Worm (Caenorhabditis elegans): ENCODE data around the gene aakb-2.
"Not testable (repeated sequence)": the region's sequence is repeated elsewhere in the genome, so short reads cannot be mapped to it uniquely, and the experiment has no call there.

aakb-2 gene

ce11 chrIII:11207825-11208224 lies 29.1 kb upstream of the aakb-2 start:
- TF ChIP-seq T22C8.4 (GFP tag; IDR thresholded peaks at IDR 0.05) (no peak), ztf-29 (GFP tag; IDR thresholded peaks at IDR 0.05) (peak; percentile 36; the same call in 1 of the 2 replicates), ztf-23 (GFP tag; IDR thresholded peaks at IDR 0.05) (no peak)

- TF ChIP-seq ref-1 (GFP tag; conservative IDR thresholded peaks at IDR 0.05) (no peak), klf-2 (GFP tag; conservative IDR thresholded peaks at IDR 0.05) (no peak), ztf-23 (GFP tag; IDR thresholded peaks at IDR 0.05) (no peak), ztf-29 (GFP tag; IDR thresholded peaks at IDR 0.05) (no peak)
Observed at ce11 chrIII:11208371-11208770, 28.6 kb upstream of the aakb-2 start.

- TF ChIP-seq ref-1 (GFP tag; conservative IDR thresholded peaks at IDR 0.05) = no peak
- no peak for TF ChIP-seq tab-1 (GFP tag; IDR thresholded peaks at IDR 0.05)
- TF ChIP-seq med-1 (GFP tag; optimal IDR thresholded peaks at IDR 0.05; ENCODE audit: insufficient read depth) = no peak
- TF ChIP-seq klf-2 (GFP tag; conservative IDR thresholded peaks at IDR 0.05) = no peak
- no peak for TF ChIP-seq flt-1 (GFP tag; IDR thresholded peaks at IDR 0.05)
- TF ChIP-seq ztf-23 (GFP tag; IDR thresholded peaks at IDR 0.05) = no peak
- TF ChIP-seq ztf-29 (GFP tag; IDR thresholded peaks at IDR 0.05) = no peak
- TF ChIP-seq cog-1 (tag; optimal IDR thresholded peaks at IDR 0.05) = no peak
- no peak for TF ChIP-seq T22C8.4 (GFP tag; IDR thresholded peaks at IDR 0.05)
Observed at ce11 chrIII:11218150-11218841, 18.6 kb upstream of the aakb-2 start, which contains the start of the genes tbx-34 and wht-8. TSS of gene tbx-34 (minus strand) at chrIII:11218250. TSS of gene wht-8 (plus strand) at chrIII:11218791.

ce11 chrIII:11221583-11222191 lies 15.3 kb upstream of the aakb-2 start:
- TF ChIP-seq T22C8.4 (GFP tag; IDR thresholded peaks at IDR 0.05) = peak; percentile 94
- no peak for TF ChIP-seq ref-1 (GFP tag; conservative IDR thresholded peaks at IDR 0.05)

- not testable (repeated sequence) for TF ChIP-seq klf-2 (GFP tag; conservative IDR thresholded peaks at IDR 0.05); tab-1 (GFP tag; IDR thresholded peaks at IDR 0.05); flt-1 (GFP tag; IDR thresholded peaks at IDR 0.05)
Observed at ce11 chrIII:11224006-11224405, 12.9 kb upstream of the aakb-2 start, which contains the start of gene Y47D3A.13. TSS of gene Y47D3A.13 (minus strand) at chrIII:11224106.

- TF ChIP-seq ztf-29 (GFP tag; IDR thresholded peaks at IDR 0.05) (no peak), T22C8.4 (GFP tag; IDR thresholded peaks at IDR 0.05) (no peak), tab-1 (GFP tag; IDR thresholded peaks at IDR 0.05) (no peak), cog-1 (tag; optimal IDR thresholded peaks at IDR 0.05) (no peak), ref-1 (GFP tag; conservative IDR thresholded peaks at IDR 0.05) (no peak), med-1 (GFP tag; optimal IDR thresholded peaks at IDR 0.05; ENCODE audit: insufficient read depth) (no peak), flt-1 (GFP tag; IDR thresholded peaks at IDR 0.05) (no peak), klf-2 (GFP tag; conservative IDR thresholded peaks at IDR 0.05) (no peak), ztf-23 (GFP tag; IDR thresholded peaks at IDR 0.05) (no peak)
Observed at ce11 chrIII:11227025-11227424, 9.9 kb upstream of the aakb-2 start, which contains the start of gene tbx-37. TSS of gene tbx-37 (minus strand) at chrIII:11227125.

ce11 chrIII:11230581-11230980 lies 6.4 kb upstream of the aakb-2 start:
- peak; percentile 62 for TF ChIP-seq T22C8.4 (GFP tag; IDR thresholded peaks at IDR 0.05)
- TF ChIP-seq tab-1 (GFP tag; IDR thresholded peaks at IDR 0.05) = no peak
- TF ChIP-seq ztf-23 (GFP tag; IDR thresholded peaks at IDR 0.05) = no peak
- TF ChIP-seq cog-1 (tag; optimal IDR thresholded peaks at IDR 0.05) = no peak

ce11 chrIII:11231408-11231807 lies 5.5 kb upstream of the aakb-2 start:
- no peak for TF ChIP-seq ztf-29 (GFP tag; IDR thresholded peaks at IDR 0.05)
- no peak for TF ChIP-seq tab-1 (GFP tag; IDR thresholded peaks at IDR 0.05)
- peak; percentile 76 for TF ChIP-seq T22C8.4 (GFP tag; IDR thresholded peaks at IDR 0.05)

ce11 chrIII:11231969-11232368 lies 5.0 kb upstream of the aakb-2 start, which contains the start of gene elo-8:
TSS of gene elo-8 (minus strand) at chrIII:11232069.
- TF ChIP-seq med-1 (GFP tag; optimal IDR thresholded peaks at IDR 0.05; ENCODE audit: insufficient read depth) (no peak), cog-1 (tag; optimal IDR thresholded peaks at IDR 0.05) (no peak), flt-1 (GFP tag; IDR thresholded peaks at IDR 0.05) (no peak), ztf-23 (GFP tag; IDR thresholded peaks at IDR 0.05) (no peak), tab-1 (GFP tag; IDR thresholded peaks at IDR 0.05) (no peak), ref-1 (GFP tag; conservative IDR thresholded peaks at IDR 0.05) (no peak), klf-2 (GFP tag; conservative IDR thresholded peaks at IDR 0.05) (no peak), ztf-29 (GFP tag; IDR thresholded peaks at IDR 0.05) (no peak), T22C8.4 (GFP tag; IDR thresholded peaks at IDR 0.05) (no peak)

- TF ChIP-seq med-1 (GFP tag; optimal IDR thresholded peaks at IDR 0.05; ENCODE audit: insufficient read depth) = no peak
- no peak for TF ChIP-seq flt-1 (GFP tag; IDR thresholded peaks at IDR 0.05)
- TF ChIP-seq tab-1 (GFP tag; IDR thresholded peaks at IDR 0.05) = no peak
- no peak for TF ChIP-seq ztf-23 (GFP tag; IDR thresholded peaks at IDR 0.05)
- no peak for TF ChIP-seq cog-1 (tag; optimal IDR thresholded peaks at IDR 0.05)
- no peak for TF ChIP-seq T22C8.4 (GFP tag; IDR thresholded peaks at IDR 0.05)
- no peak for TF ChIP-seq ztf-29 (GFP tag; IDR thresholded peaks at IDR 0.05)
- TF ChIP-seq klf-2 (GFP tag; conservative IDR thresholded peaks at IDR 0.05) = no peak
- TF ChIP-seq ref-1 (GFP tag; conservative IDR thresholded peaks at IDR 0.05) = no peak
Observed at ce11 chrIII:11234742-11235141, 2.2 kb upstream of the aakb-2 start, which contains the start of gene Y47D3A.34. TSS of gene Y47D3A.34 (minus strand) at chrIII:11234861.
